Worm (Caenorhabditis elegans) whole organism, L1 larva: ENCODE data around the gene gon-4.
A peak's percentile ranks its signal among the peaks of the same experiment; 100 is the strongest.

Source experiments
- C04F5.9 ChIP-seq: sonication (generic microtip); optimal IDR thresholded peaks from 2 replicates; lab custom pipeline; 2016; ENCODE audit warnings: missing genetic modification characterization, missing compliant biosample characterization
- C16A3.4 ChIP-seq: fragments of 150-350 bp; optimal IDR thresholded peaks from 2 replicates; lab custom pipeline; 2014; ENCODE audit warnings: missing biosample characterization, missing genetic modification characterization
- Y116A8C.19 ChIP-seq: sonication (generic microtip); optimal IDR thresholded peaks from 2 replicates; lab custom pipeline; 2016; ENCODE audit warnings: missing compliant biosample characterization, missing genetic modification characterization, borderline replicate concordance
- aha-1 ChIP-seq: fragments of 150-350 bp; optimal IDR thresholded peaks from 2 replicates; lab custom pipeline; 2014; ENCODE audit warnings: missing biosample characterization, missing genetic modification characterization
- alr-1 ChIP-seq: fragments of 200-800 bp; sonication (Bioruptor generic); optimal IDR thresholded peaks from 2 replicates; lab custom pipeline; 2018; ENCODE audit warnings: borderline replicate concordance, mild to moderate bottlenecking, missing genetic modification characterization, missing compliant biosample characterization
- ama-1 ChIP-seq: fragments of 150-350 bp; optimal IDR thresholded peaks from 2 replicates; lab custom pipeline; 2014
- blmp-1 ChIP-seq: fragments of 150-350 bp; optimal IDR thresholded peaks from 2 replicates; lab custom pipeline; 2014; ENCODE audit warnings: missing biosample characterization, missing genetic modification characterization
- ceh-63 ChIP-seq: fragments of 200-800 bp; sonication (Bioruptor generic); optimal IDR thresholded peaks from 2 replicates; lab custom pipeline; 2018; ENCODE audit warnings: mild to moderate bottlenecking, missing genetic modification characterization, missing compliant biosample characterization
- ceh-8 ChIP-seq: fragments of 200-800 bp; sonication (Bioruptor generic); optimal IDR thresholded peaks from 2 replicates; lab custom pipeline; 2018; ENCODE audit warnings: mild to moderate bottlenecking, missing genetic modification characterization, moderate library complexity, missing compliant biosample characterization
- ceh-82 ChIP-seq, 3 experiments: fragments of 150-350 bp in 1 of 3; sonication (generic microtip) in 2 of 3; optimal IDR thresholded peaks; 2 replicates each; lab custom pipeline; 2014 to 2017; ENCODE audit warnings: missing biosample characterization in 3 of 3, missing genetic modification characterization in 3 of 3
- ceh-88 ChIP-seq: fragments of 200-800 bp; sonication (Bioruptor generic); IDR thresholded peaks from 2 replicates; pipeline ENCODE4 v1.3.6; 2022; ENCODE audit warnings: missing genetic modification characterization, missing compliant biosample characterization
- ceh-90 ChIP-seq: sonication (generic microtip); optimal IDR thresholded peaks from 2 replicates; lab custom pipeline; 2016; ENCODE audit warnings: missing genetic modification characterization, missing compliant biosample characterization
- dpl-1 ChIP-seq, 3 experiments: fragments of 150-350 bp in 2 of 3; sonication (generic microtip) in 1 of 3; optimal IDR thresholded peaks; 2 replicates each; lab custom pipeline; 2014 to 2017; ENCODE audit warnings: missing biosample characterization in 3 of 3, missing genetic modification characterization in 3 of 3, missing genetic modification reagents in 3 of 3
- dsc-1 ChIP-seq: sonication (generic microtip); optimal IDR thresholded peaks from 2 replicates; lab custom pipeline; 2016; ENCODE audit warnings: mild to moderate bottlenecking, missing genetic modification characterization, missing compliant biosample characterization
- efl-1 ChIP-seq, 4 experiments: fragments of 150-350 bp; optimal IDR thresholded peaks in 3 of 4; peaks in 1 of 4; 1 replicate in 1 of 4; 2 replicates in 3 of 4; lab custom pipeline; 2014; ENCODE audit warnings: missing biosample characterization in 2 of 4, missing genetic modification characterization in 2 of 4, missing genetic modification reagents in 2 of 4
- elt-2 ChIP-seq: sonication (generic microtip); optimal IDR thresholded peaks from 2 replicates; lab custom pipeline; 2016; ENCODE audit warnings: missing genetic modification characterization, mild to moderate bottlenecking, inconsistent platforms, missing compliant biosample characterization, missing genetic modification reagents
- fkh-4 ChIP-seq: sonication (generic microtip); optimal IDR thresholded peaks from 2 replicates; lab custom pipeline; 2016; ENCODE audit warnings: missing compliant biosample characterization, missing genetic modification characterization, borderline replicate concordance
- grh-1 ChIP-seq: fragments of 200-800 bp; sonication (Bioruptor generic); IDR thresholded peaks from 2 replicates; pipeline ENCODE4 v1.3.6; 2022; ENCODE audit warnings: missing genetic modification reagents, missing genetic modification characterization, missing compliant biosample characterization
- irx-1 ChIP-seq: sonication (generic microtip); optimal IDR thresholded peaks from 2 replicates; lab custom pipeline; 2016; ENCODE audit warnings: missing genetic modification characterization, missing compliant biosample characterization
- jun-1 ChIP-seq: fragments of 150-350 bp; optimal IDR thresholded peaks from 2 replicates; lab custom pipeline; 2014; ENCODE audit warnings: missing biosample characterization, missing genetic modification reagents, missing genetic modification characterization
- lin-14 ChIP-seq: fragments of 200-800 bp; sonication (Bioruptor generic); optimal IDR thresholded peaks from 2 replicates; lab custom pipeline; 2018; ENCODE audit warnings: mild to moderate bottlenecking, missing genetic modification characterization, moderate library complexity, missing compliant biosample characterization
- lin-15B ChIP-seq: fragments of 150-350 bp; sonication (generic microtip); optimal IDR thresholded peaks from 3 replicates; lab custom pipeline; 2014; ENCODE audit warnings: missing biosample characterization, missing genetic modification characterization
- lin-35 ChIP-seq, 2 experiments: fragments of 150-350 bp; optimal IDR thresholded peaks; 2 replicates each; lab custom pipeline; 2014; ENCODE audit warnings: missing biosample characterization in 2 of 2, missing genetic modification characterization in 2 of 2, missing genetic modification reagents in 2 of 2
- lsy-2 ChIP-seq, 2 experiments: fragments of 150-350 bp; optimal IDR thresholded peaks; 2 replicates each; lab custom pipeline; 2014; ENCODE audit warnings: missing biosample characterization in 2 of 2, missing genetic modification characterization in 2 of 2
- mdl-1 ChIP-seq, 2 experiments: fragments of 150-350 bp; optimal IDR thresholded peaks; 2 replicates each; lab custom pipeline; 2014 to 2017; ENCODE audit warnings: missing biosample characterization in 2 of 2, missing genetic modification characterization in 2 of 2, inconsistent platforms in 1 of 2
- mep-1 ChIP-seq: fragments of 150-350 bp; optimal IDR thresholded peaks from 2 replicates; lab custom pipeline; 2014; ENCODE audit warnings: missing biosample characterization, missing genetic modification characterization
- nhr-19 ChIP-seq: fragments of 200-800 bp; sonication (Bioruptor generic); conservative IDR thresholded peaks from 2 replicates; pipeline ENCODE4 v1.3.6; 2022; ENCODE audit warnings: missing genetic modification characterization, missing compliant biosample characterization
- nhr-20 ChIP-seq: sonication (generic microtip); optimal IDR thresholded peaks from 2 replicates; lab custom pipeline; 2016; ENCODE audit warnings: mild to moderate bottlenecking, missing genetic modification characterization, missing compliant biosample characterization
- nhr-47 ChIP-seq: sonication (generic microtip); optimal IDR thresholded peaks from 2 replicates; lab custom pipeline; 2016; ENCODE audit warnings: mild to moderate bottlenecking, missing genetic modification characterization, moderate library complexity, missing compliant biosample characterization
- nhr-76 ChIP-seq: sonication (generic microtip); optimal IDR thresholded peaks from 2 replicates; lab custom pipeline; 2017; ENCODE audit warnings: missing biosample characterization, missing genetic modification characterization
- nhr-84 ChIP-seq: sonication (generic microtip); optimal IDR thresholded peaks from 2 replicates; lab custom pipeline; 2017; ENCODE audit warnings: missing biosample characterization, missing genetic modification characterization
- nhr-90 ChIP-seq: sonication (generic microtip); optimal IDR thresholded peaks from 2 replicates; lab custom pipeline; 2016; ENCODE audit warnings: mild to moderate bottlenecking, missing genetic modification characterization, missing compliant biosample characterization; ENCODE audit not compliant: poor library complexity
- pqm-1 ChIP-seq: sonication (generic microtip); optimal IDR thresholded peaks from 3 replicates; lab custom pipeline; 2017; ENCODE audit warnings: missing biosample characterization, missing genetic modification characterization
- rnt-1 ChIP-seq: sonication (generic microtip); optimal IDR thresholded peaks from 2 replicates; lab custom pipeline; 2016; ENCODE audit warnings: mild to moderate bottlenecking, missing genetic modification characterization, moderate library complexity, missing compliant biosample characterization
- snu-23 ChIP-seq: sonication (generic microtip); optimal IDR thresholded peaks from 2 replicates; lab custom pipeline; 2016; ENCODE audit warnings: missing genetic modification characterization, missing compliant biosample characterization
- sptf-1 ChIP-seq: fragments of 150-350 bp; optimal IDR thresholded peaks from 2 replicates; lab custom pipeline; 2014; ENCODE audit warnings: missing biosample characterization, missing genetic modification characterization
- sup-37 ChIP-seq: fragments of 200-800 bp; sonication (Bioruptor generic); optimal IDR thresholded peaks from 2 replicates; lab custom pipeline; 2018; ENCODE audit warnings: mild to moderate bottlenecking, missing genetic modification characterization, missing compliant biosample characterization
- swsn-7 ChIP-seq: sonication (generic microtip); optimal IDR thresholded peaks from 2 replicates; lab custom pipeline; 2016; ENCODE audit warnings: missing genetic modification characterization, missing compliant biosample characterization
- tlp-1 ChIP-seq: fragments of 150-350 bp; optimal IDR thresholded peaks from 2 replicates; lab custom pipeline; 2014; ENCODE audit warnings: missing biosample characterization, missing genetic modification characterization
- unc-86 ChIP-seq: sonication (generic microtip); optimal IDR thresholded peaks from 2 replicates; lab custom pipeline; 2016; ENCODE audit warnings: missing genetic modification characterization, missing compliant biosample characterization
- vab-15 ChIP-seq: sonication (generic microtip); optimal IDR thresholded peaks from 2 replicates; lab custom pipeline; 2017; ENCODE audit warnings: missing genotype, mild to moderate bottlenecking, missing genetic modification characterization, missing compliant biosample characterization
- zip-4 ChIP-seq: fragments of 200-800 bp; sonication (Bioruptor generic); optimal IDR thresholded peaks from 2 replicates; lab custom pipeline; 2018; ENCODE audit warnings: mild to moderate bottlenecking, missing genetic modification characterization, moderate library complexity, missing compliant biosample characterization
- ztf-11 ChIP-seq, 2 experiments: sonication (generic microtip); optimal IDR thresholded peaks; 2 replicates each; lab custom pipeline; 2016 to 2017; ENCODE audit warnings: missing genetic modification characterization in 2 of 2, missing biosample characterization in 1 of 2, missing compliant biosample characterization in 1 of 2

gon-4 gene

DNA sequence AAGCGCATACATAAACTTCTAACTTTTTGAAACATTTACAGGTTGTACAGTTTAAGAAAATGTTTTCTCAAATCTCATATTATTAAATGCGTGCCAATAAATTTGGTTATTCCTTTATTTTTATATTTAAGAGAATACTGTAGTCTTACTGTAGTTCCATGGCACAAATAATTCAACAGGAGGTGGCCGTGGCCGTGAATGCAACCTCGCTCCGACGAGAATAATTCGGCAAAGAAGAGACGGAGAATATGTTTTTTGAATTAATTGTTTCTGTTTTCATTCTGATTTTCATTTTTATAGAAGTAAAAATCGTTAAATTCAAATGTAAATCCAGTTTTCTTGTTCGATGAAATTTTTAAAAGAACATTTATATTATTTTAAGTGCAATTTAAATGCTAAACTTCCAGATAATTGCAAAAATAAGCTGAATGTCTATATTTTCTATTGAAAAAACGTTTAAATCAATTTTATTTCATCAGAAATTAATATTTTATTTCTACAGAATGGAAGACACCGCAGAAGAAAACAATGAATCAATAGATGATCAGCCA is at the start of gene gon-4:
Gene gon-4 (plus strand): TSS at position 501 of the 551 bp plus-strand sequence.
- TF ChIP-seq alr-1 (no peak), dpl-1 (GFP tag; optimal IDR thresholded peaks at IDR 0.05; lab: Kevin White, UChicago) (peak in 2 of 3 experiments; percentile 37 to 65), nhr-84 (tag; lab: Kevin White, UChicago) (no peak), nhr-19 (GFP tag; lab: Robert Waterston, UW) (no peak), ceh-8 (GFP tag; lab: Kevin White, UChicago) (no peak), ceh-82 (tag; optimal IDR thresholded peaks at IDR 0.05; lab: Kevin White, UChicago) (no peak), ceh-90 (tag; lab: Kevin White, UChicago) (no peak), unc-86 (tag; lab: Kevin White, UChicago) (no peak), grh-1 (no peak), sup-37 (GFP tag; lab: Kevin White, UChicago) (no peak), Y116A8C.19 (tag; lab: Kevin White, UChicago) (no peak), efl-1 (optimal IDR thresholded peaks at IDR 0.05; lab: Kevin White, UChicago) (peak; percentile 29 to 40), efl-1 (GFP tag; optimal IDR thresholded peaks at IDR 0.05 in 1 of 2; lab: Kevin White, UChicago) (peak; percentile 57 to 91), irx-1 (tag; lab: Kevin White, UChicago) (no peak), rnt-1 (tag; lab: Kevin White, UChicago) (peak; percentile 6), C16A3.4 (tag; lab: Kevin White, UChicago) (peak; percentile 9), mep-1 (tag; lab: Kevin White, UChicago) (peak; percentile 30), vab-15 (tag; lab: Kevin White, UChicago) (no peak), lin-35 (GFP tag; optimal IDR thresholded peaks at IDR 0.05; lab: Kevin White, UChicago) (peak in 1 of 2 experiments; percentile 6), lin-15B (tag; lab: Kevin White, UChicago) (peak; percentile 29)

DNA sequence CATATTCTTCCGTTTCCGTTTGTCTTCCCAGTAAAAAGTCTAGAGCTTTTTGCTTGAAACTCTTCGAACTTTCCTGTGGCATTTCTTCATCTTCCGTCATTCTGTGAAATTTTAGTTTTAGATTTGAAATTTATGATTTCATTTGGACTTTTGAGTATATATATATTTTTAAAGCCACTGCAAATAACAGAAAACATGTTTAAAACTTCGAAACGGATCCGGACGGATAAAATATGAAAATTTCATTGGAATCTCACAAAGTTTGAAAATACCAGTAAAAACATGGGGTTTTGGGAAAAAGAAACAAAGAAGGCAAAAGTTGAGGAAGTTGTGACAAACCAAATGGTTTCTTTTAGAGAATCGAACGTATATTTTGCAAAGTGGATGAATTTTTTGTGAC is 48.7 kb upstream of the gon-4 start, which contains the start of gene pigs-1:
Gene pigs-1 (minus strand): TSS at position 101 of the 400 bp plus-strand sequence.
- no peak for TF ChIP-seq alr-1
- TF ChIP-seq ceh-88 (GFP tag; lab: Robert Waterston, UW): no peak
- no peak for TF ChIP-seq C16A3.4 (tag; lab: Kevin White, UChicago)
- TF ChIP-seq ceh-82 (tag; optimal IDR thresholded peaks at IDR 0.05; lab: Kevin White, UChicago): no peak
- no peak for TF ChIP-seq snu-23 (GFP tag; lab: Kevin White, UChicago)

DNA sequence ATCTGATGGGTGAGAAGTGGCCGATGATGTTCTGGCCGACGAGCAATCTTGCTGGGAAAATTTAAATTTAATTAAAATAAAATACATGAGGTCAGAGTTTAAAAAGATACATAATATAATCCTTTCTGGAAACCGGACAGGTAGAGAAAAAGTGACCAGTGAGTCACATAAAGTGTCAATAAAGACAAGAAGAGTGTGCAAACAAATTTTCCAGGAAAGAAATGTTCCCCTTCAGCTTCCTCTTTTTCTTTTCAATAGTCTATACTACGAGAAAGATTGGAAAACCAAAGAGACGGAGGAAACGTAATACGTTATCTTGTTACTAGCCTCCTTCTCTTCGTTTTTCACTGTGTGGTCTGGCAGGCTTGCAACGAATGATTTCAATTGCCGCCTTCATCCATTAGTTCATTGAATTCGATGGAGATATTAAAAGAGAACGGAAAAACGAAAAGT is 47.0 kb upstream of the gon-4 start, which contains the start of gene tsp-12:
Gene tsp-12 (minus strand): TSS at position 51 of the 453 bp plus-strand sequence.
- TF ChIP-seq lin-14 (GFP tag; lab: Kevin White, UChicago) (peak; percentile 64), dsc-1 (tag; lab: Kevin White, UChicago) (no peak), nhr-20 (tag; lab: Kevin White, UChicago) (peak; percentile 1), blmp-1 (tag; lab: Kevin White, UChicago) (peak; percentile 27), fkh-4 (tag; lab: Kevin White, UChicago) (no peak), lsy-2 (tag; optimal IDR thresholded peaks at IDR 0.05; lab: Kevin White, UChicago) (peak in 1 of 2 experiments; percentile 33), elt-2 (tag; lab: Kevin White, UChicago) (no peak)

DNA sequence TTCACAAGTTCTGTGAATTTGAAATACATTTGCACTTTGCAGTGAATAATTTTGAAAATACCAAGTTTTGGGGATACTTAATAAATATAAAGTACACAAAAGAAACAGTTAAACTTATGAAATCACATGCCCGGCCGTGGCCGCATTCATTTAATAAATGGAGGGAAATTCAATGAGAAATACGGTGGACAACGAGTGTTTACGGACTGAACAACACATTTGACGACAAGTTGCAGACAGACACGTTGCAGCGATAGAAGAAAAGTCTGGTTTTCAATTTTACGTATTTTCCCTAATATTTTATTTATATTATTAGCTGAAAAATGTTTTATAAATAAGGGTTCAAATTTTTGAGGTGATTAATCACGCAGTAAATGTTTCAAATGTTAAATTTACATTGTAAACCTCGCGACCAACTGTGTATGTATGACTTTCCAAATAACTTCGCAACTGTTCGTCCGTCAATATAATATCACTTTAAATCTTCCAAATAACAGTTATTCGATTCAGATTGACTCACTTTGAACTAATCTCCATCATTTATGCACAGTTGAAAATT is 46.1 kb upstream of the gon-4 start, which contains the start of gene copg-1:
Gene copg-1 (plus strand): TSS at position 509 of the 559 bp plus-strand sequence.
- no peak for TF ChIP-seq jun-1 (tag; lab: Kevin White, UChicago)
- no peak for TF ChIP-seq C04F5.9
- peak; percentile 49 for TF ChIP-seq swsn-7 (tag; lab: Kevin White, UChicago)
- TF ChIP-seq ceh-63: no peak
- peak; percentile 37 for TF ChIP-seq rnt-1 (tag; lab: Kevin White, UChicago)
- TF ChIP-seq mep-1 (tag; lab: Kevin White, UChicago): peak; percentile 91
- TF ChIP-seq grh-1: no peak
- TF ChIP-seq nhr-90 (tag; lab: Kevin White, UChicago): peak; percentile 13
- peak; percentile 67 for TF ChIP-seq nhr-47
- TF ChIP-seq snu-23 (GFP tag; lab: Kevin White, UChicago): peak; percentile 66
- TF ChIP-seq aha-1 (tag; lab: Kevin White, UChicago): no peak
- TF ChIP-seq mdl-1 (tag; optimal IDR thresholded peaks at IDR 0.05; lab: Kevin White, UChicago): peak in 1 of 2 experiments; percentile 34
- TF ChIP-seq vab-15 (tag; lab: Kevin White, UChicago): no peak
- TF ChIP-seq tlp-1 (tag; lab: Kevin White, UChicago): no peak
- no peak for TF ChIP-seq nhr-76 (tag; lab: Kevin White, UChicago)
- no peak for TF ChIP-seq ama-1 (lab: Kevin White, UChicago)
- TF ChIP-seq zip-4 (GFP tag; lab: Kevin White, UChicago): no peak
- peak; percentile 33 for TF ChIP-seq dsc-1 (tag; lab: Kevin White, UChicago)
- TF ChIP-seq pqm-1 (tag; lab: Kevin White, UChicago): no peak
- TF ChIP-seq ceh-8 (GFP tag; lab: Kevin White, UChicago): no peak
- no peak for TF ChIP-seq ztf-11 (tag; optimal IDR thresholded peaks at IDR 0.05; lab: Kevin White, UChicago)
- peak; percentile 45 to 74 (median 62) for TF ChIP-seq dpl-1 (GFP tag; optimal IDR thresholded peaks at IDR 0.05; lab: Kevin White, UChicago)
- no peak for TF ChIP-seq sptf-1 (tag; lab: Kevin White, UChicago)
